Fruit fly (Drosophila melanogaster): ENCODE results near the gene CG5347.

The CG5347 gene

dm6 chrX:14802611-14803110 is 26.1 kb downstream of the CG5347 start:
- TF ChIP-seq usp (GFP tag; optimal IDR thresholded peaks at IDR 0.05) (no peak), Dll (optimal IDR thresholded peaks at IDR 0.05) (no peak), psq (optimal IDR thresholded peaks at IDR 0.05) (no peak), pan (optimal IDR thresholded peaks at IDR 0.05) (no peak), EcR (GFP tag; optimal IDR thresholded peaks at IDR 0.05) (no peak), CG8478 (optimal IDR thresholded peaks at IDR 0.05) (no peak)

- TF ChIP-seq pan (optimal IDR thresholded peaks at IDR 0.05): no peak
- TF ChIP-seq EcR (GFP tag; optimal IDR thresholded peaks at IDR 0.05): no peak
- no peak for TF ChIP-seq psq (optimal IDR thresholded peaks at IDR 0.05)
- TF ChIP-seq usp (GFP tag; optimal IDR thresholded peaks at IDR 0.05): no peak
- TF ChIP-seq CG8478 (optimal IDR thresholded peaks at IDR 0.05): no peak
- no peak for TF ChIP-seq Dll (optimal IDR thresholded peaks at IDR 0.05)
Measured at dm6 chrX:14805646-14806045, 29.1 kb downstream of the CG5347 start.

- TF ChIP-seq psq (optimal IDR thresholded peaks at IDR 0.05) (no peak), EcR (GFP tag; optimal IDR thresholded peaks at IDR 0.05) (no peak), pan (optimal IDR thresholded peaks at IDR 0.05) (no peak), CG8478 (optimal IDR thresholded peaks at IDR 0.05) (no peak), Dll (optimal IDR thresholded peaks at IDR 0.05) (no peak), usp (GFP tag; optimal IDR thresholded peaks at IDR 0.05) (no peak)
Measured at dm6 chrX:14810433-14810832, 33.9 kb downstream of the CG5347 start.

dm6 chrX:14812239-14812638 is 35.7 kb downstream of the CG5347 start:
- TF ChIP-seq CG8478 (optimal IDR thresholded peaks at IDR 0.05) (no peak), Dll (optimal IDR thresholded peaks at IDR 0.05) (no peak), EcR (GFP tag; optimal IDR thresholded peaks at IDR 0.05) (no peak), psq (optimal IDR thresholded peaks at IDR 0.05) (no peak), pan (optimal IDR thresholded peaks at IDR 0.05) (no peak), usp (GFP tag; optimal IDR thresholded peaks at IDR 0.05) (no peak)

- TF ChIP-seq pan (optimal IDR thresholded peaks at IDR 0.05): no peak
- no peak for TF ChIP-seq Dll (optimal IDR thresholded peaks at IDR 0.05)
- no peak for TF ChIP-seq CG8478 (optimal IDR thresholded peaks at IDR 0.05)
Measured at dm6 chrX:14824690-14825469, 48.3 kb downstream of the CG5347 start.

dm6 chrX:14825470-14825787 is 48.9 kb downstream of the CG5347 start:
- TF ChIP-seq Dll (optimal IDR thresholded peaks at IDR 0.05): no peak
- TF ChIP-seq psq (optimal IDR thresholded peaks at IDR 0.05): no peak
- TF ChIP-seq CG8478 (optimal IDR thresholded peaks at IDR 0.05): no peak
- no peak for TF ChIP-seq EcR (GFP tag; optimal IDR thresholded peaks at IDR 0.05)
- TF ChIP-seq pan (optimal IDR thresholded peaks at IDR 0.05): no peak
- no peak for TF ChIP-seq usp (GFP tag; optimal IDR thresholded peaks at IDR 0.05)

- no peak for TF ChIP-seq psq (optimal IDR thresholded peaks at IDR 0.05)
Measured at dm6 chrX:14825922-14826617, 49.5 kb downstream of the CG5347 start, which contains the start of gene rut. Gene rut, minus strand, starts transcription at chrX:14826073.
